Fruit fly (Drosophila melanogaster): ENCODE data around the gene kto.

Gene kto

DNA sequence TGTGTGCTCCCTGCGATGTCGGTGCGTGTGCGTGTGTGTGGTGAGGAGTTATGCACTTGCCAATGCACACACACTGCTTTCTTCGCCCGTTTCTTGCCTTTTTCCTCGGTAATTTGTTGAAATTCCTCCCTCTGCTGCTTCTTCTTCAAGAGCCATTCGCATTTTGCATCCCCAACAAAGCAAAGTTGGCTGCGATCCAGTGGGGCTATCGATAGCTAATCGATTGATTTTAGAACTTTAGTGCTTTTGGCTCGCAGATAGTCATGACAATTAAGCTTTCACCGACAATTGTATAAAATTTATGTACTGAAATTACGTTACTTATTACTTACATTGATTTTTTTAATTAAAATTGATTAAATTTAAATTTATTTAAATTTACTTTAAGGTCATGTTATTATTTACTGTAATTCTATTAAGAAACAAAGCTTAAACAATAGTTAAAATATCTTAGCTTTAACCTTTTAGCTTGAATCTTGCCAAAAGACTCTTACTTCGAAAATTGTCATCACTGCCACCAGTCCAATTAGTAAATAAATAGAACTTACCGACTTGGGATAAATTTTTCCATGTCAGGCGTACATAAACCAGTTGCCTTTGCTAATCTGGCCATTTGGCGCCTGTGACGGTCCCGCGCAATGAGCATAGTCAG is 2.1 kb upstream of the kto start, which contains the start of the genes trc and CG32221 (continued):
- TF ChIP-seq tgo (GFP tag; IDR thresholded peaks at IDR 0.05), result peak; percentile 45; the same call in 1 of the 3 replicates
- peak; percentile 82 for TF ChIP-seq Med (GFP tag)
- no peak for TF ChIP-seq fru (optimal IDR thresholded peaks at IDR 0.05)
- peak; percentile 44; the same call in 1 of the 2 replicates for TF ChIP-seq H2.0 (GFP tag; IDR thresholded peaks at IDR 0.05)
- no peak for TF ChIP-seq Kr (GFP tag; optimal IDR thresholded peaks at IDR 0.05)
- peak; percentile 58 for TF ChIP-seq MTF-1 (GFP tag; optimal IDR thresholded peaks at IDR 0.05; ENCODE audit: borderline replicate concordance)
- no peak for TF ChIP-seq CG14965 (GFP tag; optimal IDR thresholded peaks at IDR 0.05; ENCODE audit: borderline replicate concordance)
- peak; percentile 24 for TF ChIP-seq CG18764 (GFP tag; optimal IDR thresholded peaks at IDR 0.05)
- TF ChIP-seq BtbVII (GFP tag; optimal IDR thresholded peaks at IDR 0.05), result no peak
- TF ChIP-seq sima (GFP tag; optimal IDR thresholded peaks at IDR 0.05), result no peak
- TF ChIP-seq CG16813 (GFP tag; IDR thresholded peaks at IDR 0.05; ENCODE audit: partially characterized antibody), result peak; percentile 74
- no peak for TF ChIP-seq Bdp1 (GFP tag; optimal IDR thresholded peaks at IDR 0.05)
- no peak for TF ChIP-seq CG7928 (GFP tag; optimal IDR thresholded peaks at IDR 0.05)
- TF ChIP-seq CG13624 (GFP tag; optimal IDR thresholded peaks at IDR 0.05), result no peak
- TF ChIP-seq zen2 (GFP tag; IDR thresholded peaks at IDR 0.05; ENCODE audit: partially characterized antibody), result no peak
- peak; percentile 13 for TF ChIP-seq Nf-YB (GFP tag; optimal IDR thresholded peaks at IDR 0.05)
- no peak for TF ChIP-seq cg (GFP tag; optimal IDR thresholded peaks at IDR 0.05)
- no peak for TF ChIP-seq CG12155 (GFP tag; optimal IDR thresholded peaks at IDR 0.05)
- TF ChIP-seq Ets97D (GFP tag; optimal IDR thresholded peaks at IDR 0.05), result peak; percentile 96
- TF ChIP-seq bowl (GFP tag; IDR thresholded peaks at IDR 0.05), result no peak
- 0 out of 2 replicates have a peak, but pooled peaks have one; percentile 33 for TF ChIP-seq al (GFP tag; IDR thresholded peaks at IDR 0.05)
- no peak for TF ChIP-seq CG4404 (GFP tag; IDR thresholded peaks at IDR 0.05)
- TF ChIP-seq kni (GFP tag; optimal IDR thresholded peaks at IDR 0.05), result no peak
- TF ChIP-seq CG7357 (GFP tag; IDR thresholded peaks at IDR 0.05), result no peak
- TF ChIP-seq Oli (tag; optimal IDR thresholded peaks at IDR 0.05), result peak; percentile 8
- no peak for TF ChIP-seq sqz (GFP tag; optimal IDR thresholded peaks at IDR 0.05)
- TF ChIP-seq lmd (GFP tag; IDR thresholded peaks at IDR 0.05), result peak; percentile 36; the same call in 1 of the 2 replicates
- no peak for TF ChIP-seq ab (GFP tag; optimal IDR thresholded peaks at IDR 0.05)
- peak; percentile 42; the same call in 1 of the 2 replicates for TF ChIP-seq HLH3B (GFP tag; IDR thresholded peaks at IDR 0.05)
- peak; percentile 79 for TF ChIP-seq CG15514 (GFP tag; optimal IDR thresholded peaks at IDR 0.05)
- peak; percentile 10 for TF ChIP-seq CG15696 (tag; optimal IDR thresholded peaks at IDR 0.05)
- no peak for TF ChIP-seq CG8478 (optimal IDR thresholded peaks at IDR 0.05)
- no peak for TF ChIP-seq toy (GFP tag; IDR thresholded peaks at IDR 0.05)
- TF ChIP-seq zfh2 (GFP tag; optimal IDR thresholded peaks at IDR 0.05), result peak; percentile 34
- TF ChIP-seq ato (GFP tag; IDR thresholded peaks at IDR 0.05; ENCODE audit: partially characterized antibody), result no peak
- TF ChIP-seq wor (GFP tag; IDR thresholded peaks at IDR 0.05), result no peak
- TF ChIP-seq CG7271 (tag; optimal IDR thresholded peaks at IDR 0.05), result no peak
- no peak for TF ChIP-seq ara (GFP tag; IDR thresholded peaks at IDR 0.05)
- no peak for TF ChIP-seq tap (tag; optimal IDR thresholded peaks at IDR 0.05)
- no peak for TF ChIP-seq h (optimal IDR thresholded peaks at IDR 0.05)
- peak; percentile 43 for TF ChIP-seq HmgZ (tag; optimal IDR thresholded peaks at IDR 0.05)
- no peak for TF ChIP-seq zen (tag; optimal IDR thresholded peaks at IDR 0.05)
- no peak for TF ChIP-seq pnt (GFP tag; optimal IDR thresholded peaks at IDR 0.05)
- TF ChIP-seq CG10431 (GFP tag; optimal IDR thresholded peaks at IDR 0.05), result peak; percentile 58
- no peak; the same call in 2 of the 3 replicates for TF ChIP-seq CG34224 (GFP tag; IDR thresholded peaks at IDR 0.05; ENCODE audit: partially characterized antibody)
- no peak for TF ChIP-seq CG4360 (GFP tag; IDR thresholded peaks at IDR 0.05)
- no peak for TF ChIP-seq CG8290 (GFP tag; optimal IDR thresholded peaks at IDR 0.05)
- TF ChIP-seq CG8290 (tag; optimal IDR thresholded peaks at IDR 0.05), result no peak
- TF ChIP-seq sisA (GFP tag; IDR thresholded peaks at IDR 0.05), result peak; percentile 19; the same call in 1 of the 2 replicates
- no peak for TF ChIP-seq cad (GFP tag; optimal IDR thresholded peaks at IDR 0.05)
- TF ChIP-seq CG9609 (GFP tag; optimal IDR thresholded peaks at IDR 0.05), result peak; percentile 9
- no peak for TF ChIP-seq dm (GFP tag; optimal IDR thresholded peaks at IDR 0.05)

All from whole organism, embryonic.